Worm (Caenorhabditis elegans): ENCODE data around the gene pph-5.

Gene pph-5

DNA sequence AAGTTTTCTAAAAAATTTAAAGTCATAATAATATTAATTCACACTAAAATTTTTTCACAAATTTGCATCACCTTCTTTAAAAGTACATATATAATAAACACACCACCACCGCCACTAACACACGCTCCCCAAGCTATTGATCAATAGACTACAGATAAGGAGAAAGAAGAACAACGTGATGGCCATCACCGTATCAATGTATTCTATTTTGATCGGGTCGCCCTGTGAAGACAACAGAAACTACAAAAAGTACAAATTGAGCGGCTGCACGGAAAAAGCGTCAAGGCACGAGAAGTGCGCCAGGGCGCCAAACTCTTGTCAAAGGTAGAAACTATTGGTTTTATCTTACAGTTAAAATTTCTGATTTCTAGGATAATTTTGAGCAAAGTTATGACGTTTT, 22.0 kb downstream of the pph-5 start:
- TF ChIP-seq ama-1 (optimal IDR thresholded peaks at IDR 0.05) (no peak), sma-9 (GFP tag; optimal IDR thresholded peaks at IDR 0.05) (peak; percentile 72), sma-9 (tag; optimal IDR thresholded peaks at IDR 0.05) (no peak), F13H6.1 (tag; optimal IDR thresholded peaks at IDR 0.05) (peak; percentile 17), elt-3 (tag; optimal IDR thresholded peaks at IDR 0.05) (no peak), lin-11 (tag; optimal IDR thresholded peaks at IDR 0.05) (no peak), ztf-4 (tag; optimal IDR thresholded peaks at IDR 0.05) (no peak), crh-2 (tag; optimal IDR thresholded peaks at IDR 0.05) (peak; percentile 71), nhr-21 (tag; optimal IDR thresholded peaks at IDR 0.05) (peak; percentile 38), nhr-25 (tag; optimal IDR thresholded peaks at IDR 0.05) (peak; percentile 21), lin-13 (GFP tag; optimal IDR thresholded peaks at IDR 0.05) (peak; percentile 22), peb-1 (tag; optimal IDR thresholded peaks at IDR 0.05) (no peak), fos-1 (tag; optimal IDR thresholded peaks at IDR 0.05) (peak; percentile 67), lsy-2 (tag; optimal IDR thresholded peaks at IDR 0.05) (no peak), nhr-129 (tag; optimal IDR thresholded peaks at IDR 0.05) (peak; percentile 4), ZK546.5 (tag; optimal IDR thresholded peaks at IDR 0.05) (no peak), elt-1 (tag; optimal IDR thresholded peaks at IDR 0.05) (no peak), sma-3 (GFP tag; optimal IDR thresholded peaks at IDR 0.05) (peak; percentile 35), gmeb-1 (tag; optimal IDR thresholded peaks at IDR 0.05) (peak; percentile 6)

DNA sequence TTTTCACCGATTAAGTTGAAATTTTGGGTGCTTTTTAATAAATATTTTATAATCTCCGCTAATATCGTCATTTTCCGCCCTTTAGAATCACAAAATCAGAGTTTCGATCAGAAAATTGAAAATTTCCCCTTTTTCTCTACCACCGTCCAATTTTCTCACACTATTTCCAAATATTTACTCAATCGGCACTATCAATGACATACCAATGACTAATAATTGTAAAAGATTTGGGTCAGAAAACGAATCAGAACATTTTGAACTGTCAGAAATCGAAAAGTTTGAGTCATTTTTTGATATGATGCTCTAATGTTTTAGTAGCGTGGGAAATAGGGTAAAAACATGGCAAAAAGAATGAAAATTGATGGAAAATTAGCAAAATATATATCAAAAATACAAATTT, 26.8 kb downstream of the pph-5 start, which contains the start of gene srr-2:
TSS of gene srr-2 (minus strand) at position 73 of the 400 bp plus-strand sequence.
- TF ChIP-seq lsy-2 (tag; optimal IDR thresholded peaks at IDR 0.05) (no peak), fos-1 (tag; optimal IDR thresholded peaks at IDR 0.05) (peak; percentile 93)

DNA sequence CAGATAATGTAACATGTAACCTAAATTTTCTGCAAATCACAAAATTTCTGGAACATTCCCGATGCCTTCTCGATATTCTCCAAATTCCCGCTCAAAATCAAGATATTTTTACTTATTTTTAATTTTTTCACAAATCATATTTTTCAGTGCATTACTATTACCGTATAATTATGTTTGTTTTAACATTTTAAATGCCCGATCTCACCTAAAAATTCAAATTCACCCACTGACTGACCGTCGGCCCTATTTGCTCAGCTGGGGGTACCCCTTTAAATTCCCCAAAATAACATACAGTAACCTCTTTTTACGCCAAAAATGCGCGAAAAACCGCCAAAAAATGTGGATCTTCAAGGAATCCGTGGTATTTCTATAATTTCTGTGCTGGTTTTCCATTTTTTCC, 27.3 kb downstream of the pph-5 start, which contains the start of gene oac-49:
TSS of gene oac-49 (plus strand) at position 301 of the 400 bp plus-strand sequence.
- TF ChIP-seq crh-2 (tag; optimal IDR thresholded peaks at IDR 0.05), result no peak
- TF ChIP-seq snpc-4 (tag; optimal IDR thresholded peaks at IDR 0.05), result no peak
- TF ChIP-seq ztf-11 (tag; optimal IDR thresholded peaks at IDR 0.05), result no peak
- TF ChIP-seq ztf-1 (GFP tag; conservative IDR thresholded peaks at IDR 0.05), result no peak
- no peak for TF ChIP-seq unc-62 (GFP tag; optimal IDR thresholded peaks at IDR 0.05)
- TF ChIP-seq nhr-129 (tag; optimal IDR thresholded peaks at IDR 0.05), result no peak
- no peak for TF ChIP-seq skn-1 (tag; optimal IDR thresholded peaks at IDR 0.05)
- TF ChIP-seq gmeb-1 (tag; optimal IDR thresholded peaks at IDR 0.05), result no peak
- no peak for TF ChIP-seq R02D3.7 (tag; optimal IDR thresholded peaks at IDR 0.05)
- TF ChIP-seq ceh-16 (tag; optimal IDR thresholded peaks at IDR 0.05), result no peak
- TF ChIP-seq nhr-12 (tag; optimal IDR thresholded peaks at IDR 0.05), result no peak
- no peak for TF ChIP-seq alr-1 (tag; optimal IDR thresholded peaks at IDR 0.05)
- no peak for TF ChIP-seq unc-39 (tag; optimal IDR thresholded peaks at IDR 0.05)
- no peak for TF ChIP-seq lsy-2 (tag; optimal IDR thresholded peaks at IDR 0.05)
- no peak for TF ChIP-seq blmp-1 (tag; optimal IDR thresholded peaks at IDR 0.05; ENCODE audit: insufficient read depth)
- TF ChIP-seq elt-3 (tag; optimal IDR thresholded peaks at IDR 0.05), result no peak
- no peak for TF ChIP-seq ama-1 (optimal IDR thresholded peaks at IDR 0.05)
- TF ChIP-seq nhr-6 (tag; optimal IDR thresholded peaks at IDR 0.05), result no peak
- TF ChIP-seq nhr-21 (tag; optimal IDR thresholded peaks at IDR 0.05), result no peak
- no peak for TF ChIP-seq nhr-77 (tag; optimal IDR thresholded peaks at IDR 0.05)

DNA sequence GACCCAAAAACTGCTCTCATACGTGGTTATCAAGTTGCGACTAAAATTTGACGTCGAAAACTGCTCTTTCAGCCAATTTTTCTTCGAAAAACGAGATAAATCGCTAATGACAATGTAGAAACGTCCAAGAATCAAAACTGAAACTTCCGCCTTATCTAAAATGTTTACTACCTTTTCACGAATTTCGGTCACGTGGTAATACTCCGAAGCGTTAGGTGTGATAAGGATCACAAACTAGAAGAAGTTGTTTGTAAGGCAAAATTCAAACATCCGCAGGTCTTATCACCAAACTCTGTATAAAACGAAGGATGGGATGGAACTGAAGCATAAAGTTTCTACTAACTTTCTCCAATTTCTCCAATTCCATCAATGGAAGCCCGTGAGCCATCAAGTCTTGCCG, 40.1 kb downstream of the pph-5 start, which contains the start of gene sqst-3:
TSS of gene sqst-3 (plus strand) at position 370 of the 400 bp plus-strand sequence.
- no peak for TF ChIP-seq ceh-16 (tag; optimal IDR thresholded peaks at IDR 0.05)
- TF ChIP-seq mab-5 (tag; optimal IDR thresholded peaks at IDR 0.05), result no peak
- no peak for TF ChIP-seq nhr-12 (tag; optimal IDR thresholded peaks at IDR 0.05)
- no peak for TF ChIP-seq snpc-4 (tag; optimal IDR thresholded peaks at IDR 0.05)
- TF ChIP-seq R02D3.7 (tag; optimal IDR thresholded peaks at IDR 0.05), result no peak
- no peak for TF ChIP-seq unc-39 (tag; optimal IDR thresholded peaks at IDR 0.05)
- no peak for TF ChIP-seq fos-1 (tag; optimal IDR thresholded peaks at IDR 0.05)
- no peak for TF ChIP-seq ztf-11 (tag; optimal IDR thresholded peaks at IDR 0.05)
- no peak for TF ChIP-seq ZK546.5 (tag; optimal IDR thresholded peaks at IDR 0.05)
- no peak for TF ChIP-seq gmeb-1 (tag; optimal IDR thresholded peaks at IDR 0.05)
- TF ChIP-seq unc-55 (GFP tag; optimal IDR thresholded peaks at IDR 0.05), result no peak
- TF ChIP-seq C34F6.9 (tag; optimal IDR thresholded peaks at IDR 0.05), result no peak
- TF ChIP-seq skn-1 (tag; optimal IDR thresholded peaks at IDR 0.05), result no peak

DNA sequence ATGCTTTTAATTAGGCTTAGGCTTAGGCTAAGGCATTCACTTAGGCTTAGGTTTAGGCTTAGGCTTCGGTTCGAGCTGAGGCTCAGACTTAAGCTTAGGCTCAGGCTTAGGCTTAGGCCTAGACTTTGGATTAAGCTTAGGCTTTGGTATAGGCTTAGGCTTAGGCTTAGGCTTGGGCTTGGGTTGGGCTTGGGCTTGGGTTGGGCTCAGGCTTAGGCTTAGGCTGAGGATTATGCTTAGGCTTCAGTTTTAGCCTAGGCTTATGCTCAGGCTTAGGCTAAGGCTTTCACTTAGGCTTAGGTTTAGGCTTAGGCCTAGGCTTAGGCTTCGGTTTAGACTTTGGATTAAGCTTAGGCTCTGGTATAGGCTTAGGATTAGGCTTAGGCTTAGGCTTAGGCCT, 40.8 kb downstream of the pph-5 start:
- TF ChIP-seq ztf-4 (tag; optimal IDR thresholded peaks at IDR 0.05) (no peak), nhr-6 (tag; optimal IDR thresholded peaks at IDR 0.05) (no peak), mbf-1 (tag; optimal IDR thresholded peaks at IDR 0.05) (no peak), ama-1 (optimal IDR thresholded peaks at IDR 0.05) (no peak), nhr-11 (tag; optimal IDR thresholded peaks at IDR 0.05) (no peak), nhr-12 (tag; optimal IDR thresholded peaks at IDR 0.05) (no peak), nhr-25 (tag; optimal IDR thresholded peaks at IDR 0.05) (no peak), R02D3.7 (tag; optimal IDR thresholded peaks at IDR 0.05) (no peak), nhr-237 (tag; optimal IDR thresholded peaks at IDR 0.05) (no peak), lin-39 (tag; optimal IDR thresholded peaks at IDR 0.05) (no peak), peb-1 (tag; optimal IDR thresholded peaks at IDR 0.05) (no peak), lsy-2 (tag; optimal IDR thresholded peaks at IDR 0.05) (no peak), elt-3 (tag; optimal IDR thresholded peaks at IDR 0.05) (no peak), elt-1 (tag; optimal IDR thresholded peaks at IDR 0.05) (no peak)
